Worm (Caenorhabditis elegans): ENCODE results near the gene oatr-1.

DNA sequence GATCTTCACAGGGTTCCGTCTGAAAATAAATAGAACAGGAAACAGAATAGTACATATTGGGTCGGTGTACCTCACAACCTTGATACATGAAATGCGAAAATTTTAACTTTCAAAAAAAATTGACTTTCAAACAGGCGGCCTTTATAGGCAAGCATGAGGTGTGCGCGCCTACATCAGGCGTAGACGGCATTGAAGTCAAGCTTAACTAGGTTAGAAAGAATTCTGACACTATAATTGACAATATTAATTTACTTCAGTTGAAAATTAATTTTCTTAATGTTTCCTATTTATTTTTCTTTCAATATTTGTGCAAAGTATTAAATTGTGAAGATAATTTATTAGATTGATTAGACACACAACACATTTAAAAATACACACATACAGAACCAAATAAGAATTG lies 15.9 kb upstream of the oatr-1 start, which contains the start of gene C05D11.5:
- no peak for TF ChIP-seq cog-1 (tag; optimal IDR thresholded peaks at IDR 0.05)
- no peak for TF ChIP-seq klf-2 (GFP tag; conservative IDR thresholded peaks at IDR 0.05)
- no peak for TF ChIP-seq ref-1 (GFP tag; conservative IDR thresholded peaks at IDR 0.05)
- TF ChIP-seq med-1 (GFP tag; optimal IDR thresholded peaks at IDR 0.05; ENCODE audit: insufficient read depth) = no peak
- no peak for TF ChIP-seq flt-1 (GFP tag; IDR thresholded peaks at IDR 0.05)
